Fruit fly (Drosophila melanogaster) S2 (cell line): ENCODE results near the gene CG16854.

Source experiments
- CG8478 ChIP-seq: fragments of >200 bp; optimal IDR thresholded peaks from 2 replicates; lab custom pipeline; 2018
- CTCF ChIP-seq, 2 experiments: fragments of >200 bp; optimal IDR thresholded peaks; 2 replicates each; lab custom pipeline; 2018

dm6 chr2L:11061155-11061554, 25.4 kb upstream of the CG16854 start:
- no peak for TF ChIP-seq CG8478 (lab: Kevin White, UChicago)
- TF ChIP-seq CTCF (optimal IDR thresholded peaks at IDR 0.05; lab: Kevin White, UChicago) = no peak
